Worm (Caenorhabditis elegans) whole organism, L4/young adult: Measurements from ENCODE around the gene ZK1037.6.

ENCODE experiments used
- dao-5 ChIP-seq: sonication (generic microtip); optimal IDR thresholded peaks from 2 replicates; lab custom pipeline; 2016; ENCODE audit warnings: missing genotype, missing genetic modification characterization, moderate library complexity, missing compliant biosample characterization
- him-1 ChIP-seq: sonication (generic microtip); optimal IDR thresholded peaks from 2 replicates; lab custom pipeline; 2016; ENCODE audit warnings: missing genotype, missing genetic modification reagents, missing genetic modification characterization, missing compliant biosample characterization

DNA sequence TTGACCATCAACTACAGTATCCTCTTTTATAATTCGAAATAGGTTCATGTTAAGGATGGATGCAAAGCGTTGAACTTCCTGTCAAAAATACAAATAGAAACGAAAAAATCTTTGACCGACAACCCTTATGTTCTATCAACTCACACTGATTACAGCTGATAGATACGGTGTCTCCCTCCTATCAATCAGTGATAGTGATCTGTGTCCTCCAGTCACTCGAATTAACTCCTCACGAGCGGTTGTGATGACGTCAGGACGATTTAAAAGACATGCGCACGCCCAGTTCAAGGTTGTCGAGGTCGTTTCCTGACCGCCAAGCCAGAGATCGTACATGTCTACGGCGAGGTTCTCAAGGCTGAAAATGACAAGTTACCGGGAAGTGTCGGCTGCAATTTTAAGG, 41.6 kb downstream of the ZK1037.6 start:
- TF ChIP-seq him-1 (tag; lab: Kevin White, UChicago) (no peak), dao-5 (tag; lab: Kevin White, UChicago) (no peak)
